Fruit fly (Drosophila melanogaster): ENCODE measurements around the gene side-VII.

DNA sequence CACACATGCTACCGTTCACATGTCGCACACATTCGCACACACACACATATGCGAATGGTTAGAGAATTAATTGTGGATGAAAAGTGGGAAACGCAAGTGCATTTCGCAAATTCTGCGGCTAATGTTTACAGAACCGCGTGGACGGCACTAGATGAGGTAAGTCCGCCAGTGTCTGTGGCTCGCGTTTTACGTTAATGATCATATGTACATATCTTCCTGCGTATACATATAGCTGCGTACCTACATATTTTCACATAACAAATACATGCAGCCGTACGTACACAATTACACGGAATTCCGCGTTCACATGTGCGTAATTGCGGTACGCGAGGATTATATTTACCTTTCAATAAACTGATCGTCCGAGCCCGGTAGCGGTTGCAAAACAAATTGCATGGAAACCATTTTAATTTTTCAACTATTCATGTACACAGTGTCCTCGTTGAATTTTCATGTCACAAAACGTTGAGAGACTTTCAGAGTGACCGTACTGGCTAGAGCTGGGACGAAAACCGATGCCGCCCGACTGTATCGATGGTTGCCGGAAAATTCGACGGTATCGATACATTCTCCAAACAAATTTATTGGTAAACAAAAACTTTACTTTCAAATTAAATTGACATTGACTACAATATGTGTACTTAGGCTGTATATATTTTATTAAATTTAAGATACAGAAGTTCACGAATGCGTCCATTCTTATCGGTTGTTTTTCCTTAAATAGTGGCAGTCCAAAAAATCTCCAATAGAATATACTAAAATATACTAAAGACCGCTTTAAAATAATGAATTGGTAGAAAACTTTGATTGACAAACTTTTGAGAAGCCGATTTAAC is 14.4 kb downstream of the side-VII start, which contains the start of gene hyd:
- no peak for TF ChIP-seq psq (optimal IDR thresholded peaks at IDR 0.05)
- TF ChIP-seq Myc (optimal IDR thresholded peaks at IDR 0.05), result no peak

Measured in Kc167 (cell line).